Fruit fly (Drosophila melanogaster): ENCODE data around the gene org-1.

The org-1 gene

dm6 chrX:8413513-8414113 is 41.3 kb downstream of the org-1 start:
- TF ChIP-seq CG34367 (tag; optimal IDR thresholded peaks at IDR 0.05) (no peak), CG15710 (tag; optimal IDR thresholded peaks at IDR 0.05) (no peak), Snoo (tag; optimal IDR thresholded peaks at IDR 0.05) (no peak), D1 (tag; optimal IDR thresholded peaks at IDR 0.05) (no peak), CG9948 (tag; optimal IDR thresholded peaks at IDR 0.05) (no peak), fd96Ca (GFP tag; IDR thresholded peaks at IDR 0.05) (no peak), Ets98B (GFP tag; IDR thresholded peaks at IDR 0.05) (no peak), CG17806 (tag; optimal IDR thresholded peaks at IDR 0.05) (no peak), CG4496 (GFP tag; IDR thresholded peaks at IDR 0.05) (no peak), CG14655 (GFP tag; optimal IDR thresholded peaks at IDR 0.05) (no peak), gl (tag; optimal IDR thresholded peaks at IDR 0.05) (no peak), CG13204 (GFP tag; optimal IDR thresholded peaks at IDR 0.05) (no peak), CG10348 (GFP tag; IDR thresholded peaks at IDR 0.05) (no peak), CG8301 (tag; optimal IDR thresholded peaks at IDR 0.05) (no peak), Pif1A (GFP tag; optimal IDR thresholded peaks at IDR 0.05) (no peak), CG8159 (tag; optimal IDR thresholded peaks at IDR 0.05) (no peak), rn (GFP tag; IDR thresholded peaks at IDR 0.05) (no peak), Pif1B (GFP tag; optimal IDR thresholded peaks at IDR 0.05) (no peak), CG32121 (GFP tag; IDR thresholded peaks at IDR 0.05) (no peak)

dm6 chrX:8412197-8413160 is 42.4 kb downstream of the org-1 start:
- TF ChIP-seq rn (GFP tag; IDR thresholded peaks at IDR 0.05) (no peak), fd96Ca (GFP tag; IDR thresholded peaks at IDR 0.05) (0 out of 3 replicates have a peak, but pooled peaks have one; percentile 13), CG32121 (GFP tag; IDR thresholded peaks at IDR 0.05) (no peak), CG4496 (GFP tag; IDR thresholded peaks at IDR 0.05) (0 out of 3 replicates have a peak, but pooled peaks have one; percentile 17), CG17806 (tag; optimal IDR thresholded peaks at IDR 0.05) (no peak), Ets98B (GFP tag; IDR thresholded peaks at IDR 0.05) (peak; percentile 26; the same call in 1 of the 2 replicates), EcR (GFP tag; optimal IDR thresholded peaks at IDR 0.05) (peak; percentile 23), CG10348 (GFP tag; IDR thresholded peaks at IDR 0.05) (no peak)

- TF ChIP-seq gl (tag; optimal IDR thresholded peaks at IDR 0.05): no peak
- peak; percentile 0 for TF ChIP-seq CG15710 (tag; optimal IDR thresholded peaks at IDR 0.05)
- TF ChIP-seq Pif1A (GFP tag; optimal IDR thresholded peaks at IDR 0.05): peak; percentile 32
- no peak for TF ChIP-seq CG8301 (tag; optimal IDR thresholded peaks at IDR 0.05)
- TF ChIP-seq Ets98B (GFP tag; IDR thresholded peaks at IDR 0.05): peak; percentile 96
- peak; percentile 93 for TF ChIP-seq fd96Ca (GFP tag; IDR thresholded peaks at IDR 0.05)
- no peak for TF ChIP-seq CG9948 (tag; optimal IDR thresholded peaks at IDR 0.05)
- TF ChIP-seq CG34367 (tag; optimal IDR thresholded peaks at IDR 0.05): no peak
- peak; percentile 59 for TF ChIP-seq CG13204 (GFP tag; optimal IDR thresholded peaks at IDR 0.05)
- TF ChIP-seq CG12605 (GFP tag; IDR thresholded peaks at IDR 0.05): peak; percentile 90
- TF ChIP-seq rn (GFP tag; IDR thresholded peaks at IDR 0.05): no peak
- no peak for TF ChIP-seq CG8159 (tag; optimal IDR thresholded peaks at IDR 0.05)
- no peak for TF ChIP-seq CG14655 (GFP tag; optimal IDR thresholded peaks at IDR 0.05)
- no peak for TF ChIP-seq D1 (tag; optimal IDR thresholded peaks at IDR 0.05)
- TF ChIP-seq Snoo (tag; optimal IDR thresholded peaks at IDR 0.05): peak; percentile 25
- TF ChIP-seq CG10348 (GFP tag; IDR thresholded peaks at IDR 0.05): no peak
- peak; percentile 37 for TF ChIP-seq Pif1B (GFP tag; optimal IDR thresholded peaks at IDR 0.05)
- TF ChIP-seq CG4496 (GFP tag; IDR thresholded peaks at IDR 0.05): peak; percentile 83
- TF ChIP-seq EcR (GFP tag; optimal IDR thresholded peaks at IDR 0.05): peak; percentile 21
- TF ChIP-seq CG32121 (GFP tag; IDR thresholded peaks at IDR 0.05): peak; percentile 94
- TF ChIP-seq CG17806 (tag; optimal IDR thresholded peaks at IDR 0.05): no peak
Observed at dm6 chrX:8411532-8411960, 43.3 kb downstream of the org-1 start, which contains the start of gene lawc. Gene lawc (minus strand): TSS chrX:8411658.

dm6 chrX:8410349-8411240 is 44.3 kb downstream of the org-1 start:
- TF ChIP-seq CG17806 (tag; optimal IDR thresholded peaks at IDR 0.05) (no peak), gl (tag; optimal IDR thresholded peaks at IDR 0.05) (peak; percentile 34), EcR (GFP tag; optimal IDR thresholded peaks at IDR 0.05) (no peak), CG15710 (tag; optimal IDR thresholded peaks at IDR 0.05) (no peak), CG14655 (GFP tag; optimal IDR thresholded peaks at IDR 0.05) (peak; percentile 24), Pif1A (GFP tag; optimal IDR thresholded peaks at IDR 0.05) (peak; percentile 12), CG13204 (GFP tag; optimal IDR thresholded peaks at IDR 0.05) (no peak), rn (GFP tag; IDR thresholded peaks at IDR 0.05) (no peak), fd96Ca (GFP tag; IDR thresholded peaks at IDR 0.05) (peak; percentile 95), D1 (tag; optimal IDR thresholded peaks at IDR 0.05) (no peak), CG32121 (GFP tag; IDR thresholded peaks at IDR 0.05) (peak; percentile 81), CG8301 (tag; optimal IDR thresholded peaks at IDR 0.05) (no peak), Snoo (tag; optimal IDR thresholded peaks at IDR 0.05) (no peak), CG12605 (GFP tag; IDR thresholded peaks at IDR 0.05) (peak; percentile 88), CG10348 (GFP tag; IDR thresholded peaks at IDR 0.05) (no peak), CG9948 (tag; optimal IDR thresholded peaks at IDR 0.05) (no peak), CG4496 (GFP tag; IDR thresholded peaks at IDR 0.05) (peak; percentile 91), CG34367 (tag; optimal IDR thresholded peaks at IDR 0.05) (peak; percentile 23), CG8159 (tag; optimal IDR thresholded peaks at IDR 0.05) (peak; percentile 13), Ets98B (GFP tag; IDR thresholded peaks at IDR 0.05) (peak; percentile 94), Pif1B (GFP tag; optimal IDR thresholded peaks at IDR 0.05) (peak; percentile 37)
